ENCODE assay signal across 2 worm cellular contexts in genomic region chrX:11968024-11968598, ce11.
A peak's percentile ranks its signal among the peaks of the same experiment; 100 is the strongest.
TF ChIP-seq lines count a peak whose summit lies in the region.

No protein-coding gene starts in this region.

TF ChIP-seq in whole organism, L3 larva, 47 proteins besides CTCF, POLR2A, EP300 and RAD21 (continued from another document):
- TF ChIP-seq pqm-1 (tag; optimal IDR thresholded peaks at IDR 0.05; lab: Kevin White, UChicago): peak; percentile 52
- peak; percentile 37 for TF ChIP-seq ama-1 (optimal IDR thresholded peaks at IDR 0.05; lab: Kevin White, UChicago)
- TF ChIP-seq ceh-28 (tag; optimal IDR thresholded peaks at IDR 0.05; lab: Kevin White, UChicago): no peak
- no peak for TF ChIP-seq mdl-1 (tag; optimal IDR thresholded peaks at IDR 0.05; lab: Kevin White, UChicago)
- no peak for TF ChIP-seq hmg-11 (tag; optimal IDR thresholded peaks at IDR 0.05; lab: Kevin White, UChicago)
- TF ChIP-seq nhr-23 (tag; optimal IDR thresholded peaks at IDR 0.05; lab: Kevin White, UChicago): no peak
- TF ChIP-seq fkh-10 (GFP tag; optimal IDR thresholded peaks at IDR 0.05; lab: Kevin White, UChicago): no peak
- no peak for TF ChIP-seq ceh-82 (tag; optimal IDR thresholded peaks at IDR 0.05; lab: Kevin White, UChicago)
- TF ChIP-seq eor-1 (tag; optimal IDR thresholded peaks at IDR 0.05; lab: Kevin White, UChicago): no peak
- no peak for TF ChIP-seq nhr-28 (tag; optimal IDR thresholded peaks at IDR 0.05; lab: Kevin White, UChicago)
- no peak for TF ChIP-seq ceh-9 (tag; optimal IDR thresholded peaks at IDR 0.05; lab: Kevin White, UChicago)
TF ChIP-seq in whole organism, L3 larva: peak in this region for 5.

TF ChIP-seq in whole organism, L4 larva, 104 proteins besides CTCF, POLR2A, EP300 and RAD21 (continued from another document):
- TF ChIP-seq unc-62 (GFP tag; optimal IDR thresholded peaks at IDR 0.05 in 1 of 2; lab: Kevin White, UChicago): peak in 1 of 2 experiments; percentile 70
- TF ChIP-seq unc-62 (tag; optimal IDR thresholded peaks at IDR 0.05; lab: Kevin White, UChicago): no peak
- TF ChIP-seq Y48G9A.11 (GFP tag; IDR thresholded peaks at IDR 0.05; lab: Robert Waterston, UW): 0 out of 2 replicates have a peak, but pooled peaks have one; percentile 43
- TF ChIP-seq ztf-11 (tag; optimal IDR thresholded peaks at IDR 0.05; lab: Kevin White, UChicago): no peak
- no peak for TF ChIP-seq F26F4.8 (GFP tag; conservative IDR thresholded peaks at IDR 0.05; lab: Robert Waterston, UW)
- TF ChIP-seq tag-97 (GFP tag; IDR thresholded peaks at IDR 0.05; lab: Robert Waterston, UW): no peak
- TF ChIP-seq unc-39 (tag; optimal IDR thresholded peaks at IDR 0.05; lab: Kevin White, UChicago): no peak
- no peak for TF ChIP-seq ztf-7 (tag; optimal IDR thresholded peaks at IDR 0.05; lab: Kevin White, UChicago)
- TF ChIP-seq jun-1 (tag; optimal IDR thresholded peaks at IDR 0.05; lab: Kevin White, UChicago): no peak
- no peak for TF ChIP-seq attf-4 (tag; optimal IDR thresholded peaks at IDR 0.05; lab: Kevin White, UChicago)
- no peak for TF ChIP-seq daf-12 (tag; optimal IDR thresholded peaks at IDR 0.05; lab: Kevin White, UChicago)
- TF ChIP-seq hmg-1.1 (GFP tag; IDR thresholded peaks at IDR 0.05; lab: Robert Waterston, UW): no peak
- TF ChIP-seq skn-1 (tag; optimal IDR thresholded peaks at IDR 0.05; lab: Kevin White, UChicago): no peak
- no peak for TF ChIP-seq lin-29 (GFP tag; IDR thresholded peaks at IDR 0.05; lab: Robert Waterston, UW)
- TF ChIP-seq arid-1 (GFP tag; conservative IDR thresholded peaks at IDR 0.05; lab: Robert Waterston, UW): no peak
- TF ChIP-seq mxl-2 (GFP tag; conservative IDR thresholded peaks at IDR 0.05; lab: Robert Waterston, UW): no peak
- TF ChIP-seq hlh-11 (tag; optimal IDR thresholded peaks at IDR 0.05; lab: Kevin White, UChicago): peak; percentile 56
- TF ChIP-seq sdz-12 (GFP tag; optimal IDR thresholded peaks at IDR 0.05; lab: Kevin White, UChicago): no peak
- no peak for TF ChIP-seq nhr-41 (GFP tag; IDR thresholded peaks at IDR 0.05; lab: Robert Waterston, UW)
- TF ChIP-seq hlh-30 (tag; optimal IDR thresholded peaks at IDR 0.05; lab: Kevin White, UChicago; ENCODE audit: insufficient read depth): no peak
- TF ChIP-seq dpl-1 (GFP tag; optimal IDR thresholded peaks at IDR 0.05; lab: Kevin White, UChicago): no peak
- no peak for TF ChIP-seq rbr-2 (tag; optimal IDR thresholded peaks at IDR 0.05; lab: Kevin White, UChicago)
- TF ChIP-seq Y5F2A.4 (GFP tag; optimal IDR thresholded peaks at IDR 0.05; lab: Kevin White, UChicago): no peak
- TF ChIP-seq nhr-76 (tag; optimal IDR thresholded peaks at IDR 0.05; lab: Kevin White, UChicago): no peak
- TF ChIP-seq lsy-2 (tag; optimal IDR thresholded peaks at IDR 0.05; lab: Kevin White, UChicago): peak in 1 of 2 experiments; percentile 20
- peak; percentile 6 for TF ChIP-seq nhr-25 (tag; optimal IDR thresholded peaks at IDR 0.05; lab: Kevin White, UChicago; ENCODE audit: borderline replicate concordance, insufficient read depth)
- TF ChIP-seq mes-2 (tag; optimal IDR thresholded peaks at IDR 0.05; lab: Kevin White, UChicago; ENCODE audit: poor library complexity, severe bottlenecking): no peak
- TF ChIP-seq zfp-3 (GFP tag; conservative IDR thresholded peaks at IDR 0.05; lab: Robert Waterston, UW): peak; percentile 84
- no peak for TF ChIP-seq Y105C5A.15 (GFP tag; IDR thresholded peaks at IDR 0.05; lab: Robert Waterston, UW)
- no peak for TF ChIP-seq D1046.2 (GFP tag; IDR thresholded peaks at IDR 0.05; lab: Robert Waterston, UW)
- TF ChIP-seq hif-1 (tag; optimal IDR thresholded peaks at IDR 0.05; lab: Kevin White, UChicago): peak in 1 of 2 experiments; percentile 65
- peak; percentile 15 for TF ChIP-seq ama-1 (optimal IDR thresholded peaks at IDR 0.05; lab: Kevin White, UChicago)
- no peak for TF ChIP-seq madf-5 (GFP tag; IDR thresholded peaks at IDR 0.05; lab: Robert Waterston, UW)
- no peak for TF ChIP-seq zag-1 (tag; optimal IDR thresholded peaks at IDR 0.05; lab: Kevin White, UChicago)
- no peak for TF ChIP-seq lim-7 (GFP tag; IDR thresholded peaks at IDR 0.05; lab: Robert Waterston, UW)
- TF ChIP-seq cey-2 (tag; optimal IDR thresholded peaks at IDR 0.05; lab: Kevin White, UChicago; ENCODE audit: borderline replicate concordance, insufficient read depth): no peak
- no peak for TF ChIP-seq gei-8 (GFP tag; optimal IDR thresholded peaks at IDR 0.05; lab: Kevin White, UChicago)
- TF ChIP-seq dmd-6 (GFP tag; IDR thresholded peaks at IDR 0.05; lab: Robert Waterston, UW): peak; percentile 77
- TF ChIP-seq snpc-4 (tag; optimal IDR thresholded peaks at IDR 0.05; lab: Kevin White, UChicago): no peak
- TF ChIP-seq duxl-1 (tag; optimal IDR thresholded peaks at IDR 0.05; lab: Kevin White, UChicago; ENCODE audit: poor library complexity): peak; percentile 12
- TF ChIP-seq nhr-77 (tag; optimal IDR thresholded peaks at IDR 0.05; lab: Kevin White, UChicago): no peak
- 0 out of 2 replicates have a peak, but pooled peaks have one; percentile 29 for TF ChIP-seq lin-38 (GFP tag; IDR thresholded peaks at IDR 0.05; lab: Robert Waterston, UW)
- no peak for TF ChIP-seq R02D3.7 (tag; optimal IDR thresholded peaks at IDR 0.05; lab: Kevin White, UChicago)
- peak; percentile 16 for TF ChIP-seq lin-1 (GFP tag; IDR thresholded peaks at IDR 0.05; lab: Robert Waterston, UW)
- TF ChIP-seq saeg-2 (GFP tag; IDR thresholded peaks at IDR 0.05; lab: Robert Waterston, UW): 0 out of 2 replicates have a peak, but pooled peaks have one; percentile 19
- TF ChIP-seq unc-130 (GFP tag; optimal IDR thresholded peaks at IDR 0.05; lab: Kevin White, UChicago): no peak
- no peak for TF ChIP-seq zfp-2 (tag; optimal IDR thresholded peaks at IDR 0.05; lab: Kevin White, UChicago)
- peak; percentile 31; the same call in 1 of the 2 replicates for TF ChIP-seq nhr-42 (GFP tag; IDR thresholded peaks at IDR 0.05; lab: Robert Waterston, UW)
- no peak for TF ChIP-seq daf-19 (GFP tag; conservative IDR thresholded peaks at IDR 0.05; lab: Robert Waterston, UW)
- TF ChIP-seq mxl-3 (GFP tag; optimal IDR thresholded peaks at IDR 0.05; lab: Kevin White, UChicago): no peak
- TF ChIP-seq aha-1 (tag; lab: Kevin White, UChicago): peak; percentile 46
- no peak for TF ChIP-seq lin-15B (tag; optimal IDR thresholded peaks at IDR 0.05; lab: Kevin White, UChicago)
- TF ChIP-seq nhr-28 (tag; optimal IDR thresholded peaks at IDR 0.05; lab: Kevin White, UChicago): peak; percentile 81
- TF ChIP-seq daf-16 (GFP tag; optimal IDR thresholded peaks at IDR 0.05; lab: Kevin White, UChicago): no peak
- peak; percentile 80 for TF ChIP-seq daf-16 (tag; optimal IDR thresholded peaks at IDR 0.05; lab: Kevin White, UChicago)
- TF ChIP-seq spr-1 (tag; optimal IDR thresholded peaks at IDR 0.05; lab: Kevin White, UChicago): no peak
- TF ChIP-seq mdl-1 (tag; optimal IDR thresholded peaks at IDR 0.05; lab: Kevin White, UChicago): no peak
- no peak for TF ChIP-seq ceh-28 (tag; optimal IDR thresholded peaks at IDR 0.05; lab: Kevin White, UChicago)
- TF ChIP-seq nhr-11 (tag; optimal IDR thresholded peaks at IDR 0.05; lab: Kevin White, UChicago): no peak
- no peak for TF ChIP-seq ceh-44 (GFP tag; IDR thresholded peaks at IDR 0.05; lab: Robert Waterston, UW)
- no peak for TF ChIP-seq ces-1 (GFP tag; optimal IDR thresholded peaks at IDR 0.05; lab: Kevin White, UChicago)
- TF ChIP-seq madf-9 (GFP tag; conservative IDR thresholded peaks at IDR 0.05; lab: Robert Waterston, UW): no peak
- TF ChIP-seq dmd-9 (GFP tag; IDR thresholded peaks at IDR 0.05; lab: Robert Waterston, UW): no peak
- TF ChIP-seq php-3 (GFP tag; IDR thresholded peaks at IDR 0.05; lab: Robert Waterston, UW): peak; percentile 83
- TF ChIP-seq lin-39 (tag; optimal IDR thresholded peaks at IDR 0.05; lab: Kevin White, UChicago): no peak
- no peak for TF ChIP-seq daf-8 (GFP tag; IDR thresholded peaks at IDR 0.05; lab: Robert Waterston, UW)
- no peak for TF ChIP-seq aly-2 (tag; optimal IDR thresholded peaks at IDR 0.05; lab: Kevin White, UChicago)
- peak; percentile 61 for TF ChIP-seq tra-1 (GFP tag; IDR thresholded peaks at IDR 0.05; lab: Robert Waterston, UW)
- TF ChIP-seq mdt-29 (GFP tag; IDR thresholded peaks at IDR 0.05; lab: Robert Waterston, UW): no peak
- TF ChIP-seq nhr-237 (tag; optimal IDR thresholded peaks at IDR 0.05; lab: Kevin White, UChicago): no peak
- TF ChIP-seq ceh-82 (tag; optimal IDR thresholded peaks at IDR 0.05; lab: Kevin White, UChicago): no peak
- no peak for TF ChIP-seq nhr-111 (GFP tag; optimal IDR thresholded peaks at IDR 0.05; lab: Kevin White, UChicago)
- TF ChIP-seq fkh-10 (GFP tag; optimal IDR thresholded peaks at IDR 0.05; lab: Kevin White, UChicago): no peak
- TF ChIP-seq spr-3 (GFP tag; optimal IDR thresholded peaks at IDR 0.05; lab: Kevin White, UChicago): no peak
- peak; percentile 21 for TF ChIP-seq mep-1 (tag; optimal IDR thresholded peaks at IDR 0.05; lab: Kevin White, UChicago)
- peak; percentile 78 for TF ChIP-seq pqm-1 (tag; optimal IDR thresholded peaks at IDR 0.05; lab: Kevin White, UChicago)
- TF ChIP-seq lir-3 (tag; optimal IDR thresholded peaks at IDR 0.05; lab: Kevin White, UChicago): no peak
- no peak for TF ChIP-seq vab-7 (GFP tag; IDR thresholded peaks at IDR 0.05; lab: Robert Waterston, UW)
